Fruit fly (Drosophila melanogaster): ENCODE results near the gene CG33178.

The CG33178 gene

DNA sequence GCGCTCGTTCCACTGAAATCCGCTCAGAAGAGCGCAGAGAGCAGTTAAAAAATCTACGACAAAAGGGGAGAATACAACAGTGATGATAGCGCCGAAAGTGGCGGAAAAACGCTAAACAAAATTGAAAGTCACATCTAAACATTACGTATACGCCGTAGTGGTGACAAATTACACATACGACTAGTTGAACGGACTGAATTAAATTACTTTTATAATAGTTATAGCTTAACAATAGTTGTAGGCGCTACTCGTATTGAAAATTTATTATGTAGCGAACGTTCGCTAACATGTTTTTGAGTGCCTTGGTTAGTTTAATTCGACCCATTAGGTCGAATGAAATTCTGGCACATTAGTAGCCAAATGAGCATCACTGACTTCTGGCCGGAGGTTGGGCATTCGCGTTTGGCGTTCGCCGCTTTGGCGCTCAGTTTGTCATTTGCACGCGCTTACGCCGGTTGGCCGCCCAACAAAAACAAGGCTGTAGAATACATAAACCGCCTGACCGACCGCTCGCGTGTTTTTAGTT lies 38.9 kb upstream of the CG33178 start, which contains the start of gene CG5541 (continued):
- TF ChIP-seq seq (GFP tag; IDR thresholded peaks at IDR 0.05) = no peak
- no peak for TF ChIP-seq Optix (GFP tag; IDR thresholded peaks at IDR 0.05)
- TF ChIP-seq dysf (GFP tag; IDR thresholded peaks at IDR 0.05) = no peak; the same call in 2 of the 3 replicates
- no peak for TF ChIP-seq kay (GFP tag; optimal IDR thresholded peaks at IDR 0.05)
- no peak for TF ChIP-seq NC2α (GFP tag; optimal IDR thresholded peaks at IDR 0.05)
- no peak for TF ChIP-seq lola (GFP tag; optimal IDR thresholded peaks at IDR 0.05)
- TF ChIP-seq CG14860 (GFP tag; IDR thresholded peaks at IDR 0.05; ENCODE audit: partially characterized antibody) = no peak
- TF ChIP-seq Dip2 (GFP tag; IDR thresholded peaks at IDR 0.05) = no peak
- TF ChIP-seq CG12744 (GFP tag; optimal IDR thresholded peaks at IDR 0.05) = no peak
- no peak for TF ChIP-seq CTCF (GFP tag; optimal IDR thresholded peaks at IDR 0.05)
- no peak for TF ChIP-seq CG2712 (tag; optimal IDR thresholded peaks at IDR 0.05)
- TF ChIP-seq CG9797 (GFP tag; optimal IDR thresholded peaks at IDR 0.05) = no peak
- peak; percentile 6; the same call in 1 of the 2 replicates for TF ChIP-seq Xrp1 (GFP tag; IDR thresholded peaks at IDR 0.05)
- peak; percentile 17 for TF ChIP-seq Sox100B (GFP tag; optimal IDR thresholded peaks at IDR 0.05)
- TF ChIP-seq rib (GFP tag; IDR thresholded peaks at IDR 0.05) = no peak
- peak; percentile 37 for TF ChIP-seq CG13424 (tag; optimal IDR thresholded peaks at IDR 0.05)
- peak; percentile 17 for TF ChIP-seq gem (tag; optimal IDR thresholded peaks at IDR 0.05)
- TF ChIP-seq D19A (tag; optimal IDR thresholded peaks at IDR 0.05) = no peak
- no peak for TF ChIP-seq CG8944 (GFP tag; optimal IDR thresholded peaks at IDR 0.05)
- TF ChIP-seq CG18619 (GFP tag; optimal IDR thresholded peaks at IDR 0.05) = peak; percentile 25
- TF ChIP-seq CG13123 (GFP tag; optimal IDR thresholded peaks at IDR 0.05) = no peak
- no peak for TF ChIP-seq HLH4C (GFP tag; IDR thresholded peaks at IDR 0.05; ENCODE audit: partially characterized antibody)
- TF ChIP-seq bab2 (GFP tag; optimal IDR thresholded peaks at IDR 0.05) = no peak
- no peak for TF ChIP-seq sd (tag; optimal IDR thresholded peaks at IDR 0.05)
- TF ChIP-seq mam (GFP tag; optimal IDR thresholded peaks at IDR 0.05) = peak; percentile 17
- no peak for TF ChIP-seq H15 (GFP tag; IDR thresholded peaks at IDR 0.05)
- TF ChIP-seq Ssrp (tag; optimal IDR thresholded peaks at IDR 0.05) = no peak
- no peak for TF ChIP-seq otp (GFP tag; IDR thresholded peaks at IDR 0.05)
- no peak for TF ChIP-seq CG16863 (GFP tag; optimal IDR thresholded peaks at IDR 0.05)
- TF ChIP-seq CG2889 (GFP tag; IDR thresholded peaks at IDR 0.05) = no peak
- no peak for TF ChIP-seq pita (GFP tag; optimal IDR thresholded peaks at IDR 0.05)
- TF ChIP-seq Lpt (GFP tag; optimal IDR thresholded peaks at IDR 0.05) = no peak
- no peak for TF ChIP-seq CG12155 (GFP tag; optimal IDR thresholded peaks at IDR 0.05)
- TF ChIP-seq Scr (GFP tag; IDR thresholded peaks at IDR 0.05; ENCODE audit: partially characterized antibody) = no peak
- TF ChIP-seq CG10654 (GFP tag; optimal IDR thresholded peaks at IDR 0.05) = no peak
- TF ChIP-seq CG2678 (tag; optimal IDR thresholded peaks at IDR 0.05) = peak; percentile 32
- TF ChIP-seq chif (GFP tag; optimal IDR thresholded peaks at IDR 0.05) = no peak
- no peak for TF ChIP-seq sim (GFP tag; IDR thresholded peaks at IDR 0.05)
- peak; percentile 38 for TF ChIP-seq CG4328 (GFP tag; optimal IDR thresholded peaks at IDR 0.05)
- TF ChIP-seq CG6175 (GFP tag; IDR thresholded peaks at IDR 0.05) = no peak
- no peak for TF ChIP-seq MESR4 (GFP tag; optimal IDR thresholded peaks at IDR 0.05)
- no peak for TF ChIP-seq CG10209 (GFP tag; optimal IDR thresholded peaks at IDR 0.05)
- TF ChIP-seq Atf6 (GFP tag; IDR thresholded peaks at IDR 0.05) = no peak
- TF ChIP-seq fd64A (GFP tag; optimal IDR thresholded peaks at IDR 0.05) = no peak
- peak; percentile 15 for TF ChIP-seq Usf (GFP tag; optimal IDR thresholded peaks at IDR 0.05)
- TF ChIP-seq grn (GFP tag; optimal IDR thresholded peaks at IDR 0.05) = no peak
- no peak for TF ChIP-seq CG2199 (GFP tag; IDR thresholded peaks at IDR 0.05)
- no peak for TF ChIP-seq CG10565 (GFP tag; optimal IDR thresholded peaks at IDR 0.05)
- no peak for TF ChIP-seq ase (GFP tag; IDR thresholded peaks at IDR 0.05)
- no peak for TF ChIP-seq Chrac-16 (GFP tag; optimal IDR thresholded peaks at IDR 0.05)
- TF ChIP-seq CG17802 (tag; optimal IDR thresholded peaks at IDR 0.05) = no peak
- TF ChIP-seq Hr39 (optimal IDR thresholded peaks at IDR 0.05) = no peak
- TF ChIP-seq CG9215 (GFP tag; IDR thresholded peaks at IDR 0.05) = 0 out of 2 replicates have a peak, but pooled peaks have one; percentile 6

All from whole organism, embryonic.